Fruit fly (Drosophila melanogaster): ENCODE results near the gene chrb.

DNA sequence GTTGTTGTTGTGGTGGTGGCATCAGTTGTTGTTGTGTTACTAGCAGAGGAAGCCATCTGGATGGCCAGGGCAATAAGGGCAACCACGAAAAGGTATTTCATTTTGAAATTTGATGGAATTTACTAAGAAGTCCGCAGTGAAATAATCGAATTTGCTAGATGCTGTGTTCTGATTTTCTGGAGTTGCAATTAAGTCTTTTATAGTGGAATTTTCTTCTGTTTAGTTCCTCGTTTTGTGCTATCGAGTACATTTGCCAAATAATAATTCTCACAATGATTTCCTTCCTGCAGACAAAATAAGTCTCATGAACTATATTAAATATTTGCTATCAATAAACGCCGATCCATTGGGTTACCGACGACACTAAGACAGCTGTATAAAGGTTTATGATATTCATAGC lies 23.1 kb downstream of the chrb start, which contains the start of gene CG33272:
- TF ChIP-seq pan (optimal IDR thresholded peaks at IDR 0.05) (no peak), Dll (optimal IDR thresholded peaks at IDR 0.05) (no peak), CG8478 (optimal IDR thresholded peaks at IDR 0.05) (no peak)

All from whole organism.